Worm (Caenorhabditis elegans) whole organism, L2 larva: ENCODE data around the gene str-115.

Experiments
- R02D3.7 ChIP-seq: fragments of 150-350 bp; optimal IDR thresholded peaks from 2 replicates; lab custom pipeline; 2014; ENCODE audit warnings: missing biosample characterization, missing genetic modification characterization
- aly-2 ChIP-seq: fragments of 150-350 bp; optimal IDR thresholded peaks from 2 replicates; lab custom pipeline; 2014; ENCODE audit warnings: missing biosample characterization, missing genetic modification characterization
- ama-1 ChIP-seq: fragments of 150-350 bp; optimal IDR thresholded peaks from 2 replicates; lab custom pipeline; 2018; ENCODE audit warnings: inconsistent platforms
- dmd-4 ChIP-seq: sonication (generic microtip); optimal IDR thresholded peaks from 2 replicates; lab custom pipeline; 2017; ENCODE audit warnings: missing biosample characterization, missing genetic modification characterization
- elt-3 ChIP-seq: sonication (generic microtip); optimal IDR thresholded peaks from 2 replicates; lab custom pipeline; 2017; ENCODE audit warnings: missing biosample characterization, missing genetic modification characterization
- fos-1 ChIP-seq: fragments of 150-350 bp; optimal IDR thresholded peaks from 2 replicates; lab custom pipeline; 2014; ENCODE audit warnings: missing biosample characterization, missing genetic modification characterization
- lin-39 ChIP-seq: fragments of 150-350 bp; optimal IDR thresholded peaks from 2 replicates; lab custom pipeline; 2014; ENCODE audit warnings: missing biosample characterization, missing genetic modification reagents, missing genetic modification characterization
- mdl-1 ChIP-seq, 2 experiments: fragments of 150-350 bp in 1 of 2; sonication (generic microtip) in 1 of 2; optimal IDR thresholded peaks; 2 replicates each; lab custom pipeline; 2017; ENCODE audit warnings: missing biosample characterization in 2 of 2, missing genetic modification characterization in 2 of 2
- nhr-21 ChIP-seq: fragments of 150-350 bp; optimal IDR thresholded peaks from 2 replicates; lab custom pipeline; 2014; ENCODE audit warnings: missing biosample characterization, missing genetic modification characterization
- nhr-237 ChIP-seq: fragments of 150-350 bp; optimal IDR thresholded peaks from 2 replicates; lab custom pipeline; 2014; ENCODE audit warnings: missing biosample characterization, missing genetic modification characterization
- nhr-6 ChIP-seq: fragments of 150-350 bp; optimal IDR thresholded peaks from 2 replicates; lab custom pipeline; 2014; ENCODE audit warnings: missing biosample characterization, missing genetic modification characterization
- nhr-77 ChIP-seq: fragments of 150-350 bp; optimal IDR thresholded peaks from 2 replicates; lab custom pipeline; 2014; ENCODE audit warnings: missing biosample characterization, missing genetic modification characterization
- snpc-4 ChIP-seq: fragments of 150-350 bp; optimal IDR thresholded peaks from 2 replicates; lab custom pipeline; 2014; ENCODE audit warnings: missing biosample characterization, missing genetic modification characterization
- unc-39 ChIP-seq: fragments of 150-350 bp; optimal IDR thresholded peaks from 2 replicates; lab custom pipeline; 2014; ENCODE audit warnings: missing biosample characterization, missing genetic modification characterization

ce11 chrV:11258896-11259295 lies 10.0 kb upstream of the str-115 start, which contains the start of gene lgc-36:
- TF ChIP-seq snpc-4 (tag; lab: Kevin White, UChicago) (no peak), fos-1 (tag; lab: Kevin White, UChicago) (no peak), ama-1 (no peak), nhr-77 (tag; lab: Kevin White, UChicago) (no peak), lin-39 (tag; lab: Kevin White, UChicago) (no peak), nhr-21 (tag; lab: Kevin White, UChicago) (no peak), nhr-237 (tag; lab: Kevin White, UChicago) (no peak), R02D3.7 (tag; lab: Kevin White, UChicago) (no peak), unc-39 (tag; lab: Kevin White, UChicago) (no peak), nhr-6 (tag; lab: Kevin White, UChicago) (no peak), mdl-1 (tag; optimal IDR thresholded peaks at IDR 0.05; lab: Kevin White, UChicago) (no peak), dmd-4 (no peak), aly-2 (no peak), elt-3 (tag; lab: Kevin White, UChicago) (no peak)
